Fruit fly (Drosophila melanogaster): ENCODE data around the gene Eig71Ea.

DNA sequence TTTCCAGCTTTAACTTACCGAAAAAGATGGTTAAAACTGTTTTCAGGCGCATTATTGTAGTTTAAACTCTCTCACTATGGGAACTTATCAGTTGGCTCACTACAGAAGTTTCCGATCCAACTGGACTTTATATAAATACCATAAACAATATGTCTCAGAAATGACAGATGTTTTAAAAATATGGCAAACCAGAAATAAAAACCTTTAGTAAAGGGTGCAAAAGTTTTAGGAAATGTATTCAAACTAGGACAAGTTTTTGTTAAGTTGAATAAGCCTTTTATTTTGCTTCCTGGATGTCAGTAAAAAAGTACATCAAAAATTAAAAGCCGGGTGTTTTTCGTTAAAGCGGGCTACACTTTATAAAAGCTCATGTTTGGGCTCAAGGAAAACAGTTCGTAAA, at the start of gene Eig71Ea, which contains the start of gene Eig71Eb:
- TF ChIP-seq ovo (GFP tag; optimal IDR thresholded peaks at IDR 0.05) (no peak), CG1620 (GFP tag; optimal IDR thresholded peaks at IDR 0.05) (no peak), kay (GFP tag; ENCODE audit: borderline replicate concordance) (no peak), Clk (GFP tag; optimal IDR thresholded peaks at IDR 0.05) (no peak), CG33017 (tag; optimal IDR thresholded peaks at IDR 0.05) (no peak), CG5204 (GFP tag; optimal IDR thresholded peaks at IDR 0.05) (no peak), CG11617 (GFP tag; optimal IDR thresholded peaks at IDR 0.05) (no peak), tj (GFP tag; optimal IDR thresholded peaks at IDR 0.05) (no peak), cic (GFP tag; optimal IDR thresholded peaks at IDR 0.05) (no peak), Crg-1 (GFP tag; optimal IDR thresholded peaks at IDR 0.05) (no peak), toe (GFP tag; optimal IDR thresholded peaks at IDR 0.05) (no peak), CG7045 (GFP tag; optimal IDR thresholded peaks at IDR 0.05) (no peak), bab1 (GFP tag; optimal IDR thresholded peaks at IDR 0.05) (no peak)

Measured in whole organism, adult.